Worm (Caenorhabditis elegans) whole organism, mixed stage, embryonic: ENCODE measurements around the gene H20E11.1.

Source experiments
- blmp-1 ChIP-seq: fragments of 150-350 bp; optimal IDR thresholded peaks from 2 replicates; lab custom pipeline; 2014; ENCODE audit warnings: missing biosample characterization, missing genetic modification characterization
- flh-1 ChIP-seq: fragments of 200-800 bp; sonication (Bioruptor generic); optimal IDR thresholded peaks from 2 replicates; lab custom pipeline; 2018; ENCODE audit warnings: mild to moderate bottlenecking, missing genetic modification characterization, moderate library complexity, missing compliant biosample characterization
- ham-2 ChIP-seq: fragments of 200-800 bp; sonication (Bioruptor generic); optimal IDR thresholded peaks from 2 replicates; lab custom pipeline; 2018; ENCODE audit warnings: mild to moderate bottlenecking, missing genetic modification characterization, missing compliant biosample characterization
- lin-13 ChIP-seq: fragments of 150-350 bp; optimal IDR thresholded peaks from 2 replicates; lab custom pipeline; 2014; ENCODE audit warnings: missing biosample characterization, missing genetic modification characterization
- mls-2 ChIP-seq: sonication (generic microtip); optimal IDR thresholded peaks from 2 replicates; lab custom pipeline; 2016; ENCODE audit warnings: mild to moderate bottlenecking, missing genetic modification characterization, moderate library complexity, missing compliant biosample characterization
- nhr-237 ChIP-seq: fragments of 150-350 bp; optimal IDR thresholded peaks from 2 replicates; lab custom pipeline; 2014; ENCODE audit warnings: missing biosample characterization, missing genetic modification characterization
- sem-2 ChIP-seq: fragments of 200-800 bp; sonication (Bioruptor generic); optimal IDR thresholded peaks from 2 replicates; lab custom pipeline; 2018; ENCODE audit warnings: mild to moderate bottlenecking, missing genetic modification characterization, missing compliant biosample characterization
- snpc-4 ChIP-seq: fragments of 150-350 bp; optimal IDR thresholded peaks from 2 replicates; lab custom pipeline; 2014; ENCODE audit warnings: missing biosample characterization, missing genetic modification characterization
- unc-62 ChIP-seq: fragments of 150-350 bp; optimal IDR thresholded peaks from 2 replicates; lab custom pipeline; 2014; ENCODE audit warnings: missing biosample characterization, missing genetic modification reagents, missing genetic modification characterization

ce11 chrIV:6811808-6812207, 18.1 kb upstream of the H20E11.1 start, which contains the start of gene ceh-48:
- TF ChIP-seq blmp-1 (no peak), ham-2 (no peak), nhr-237 (tag; lab: Kevin White, UChicago) (no peak), mls-2 (tag; lab: Kevin White, UChicago) (no peak), flh-1 (GFP tag; lab: Kevin White, UChicago) (no peak), snpc-4 (tag; lab: Kevin White, UChicago) (no peak), unc-62 (GFP tag; lab: Kevin White, UChicago) (no peak), lin-13 (no peak), sem-2 (GFP tag; lab: Kevin White, UChicago) (no peak)
